Worm (Caenorhabditis elegans) whole organism, L1 larva: ENCODE results near the gene tbc-18.

Experiments used
- blmp-1 ChIP-seq: fragments of 150-350 bp; optimal IDR thresholded peaks from 2 replicates; lab custom pipeline; 2014; ENCODE audit warnings: missing biosample characterization, missing genetic modification characterization
- efl-1 ChIP-seq, 4 experiments: fragments of 150-350 bp; optimal IDR thresholded peaks in 3 of 4; peaks in 1 of 4; 1 replicate in 1 of 4; 2 replicates in 3 of 4; lab custom pipeline; 2014; ENCODE audit warnings: missing biosample characterization in 2 of 4, missing genetic modification characterization in 2 of 4, missing genetic modification reagents in 2 of 4
- egl-27 ChIP-seq, 2 experiments: fragments of 150-350 bp in 1 of 2; sonication (generic microtip); optimal IDR thresholded peaks; 3 replicates each; lab custom pipeline; 2017 to 2018; ENCODE audit warnings: missing biosample characterization in 2 of 2, missing genetic modification characterization in 2 of 2, missing genetic modification reagents in 2 of 2
- fkh-10 ChIP-seq: sonication (generic microtip); optimal IDR thresholded peaks from 2 replicates; lab custom pipeline; 2017; ENCODE audit warnings: missing biosample characterization, missing genetic modification reagents, missing genetic modification characterization
- lin-39 ChIP-seq: fragments of 150-350 bp; optimal IDR thresholded peaks from 2 replicates; lab custom pipeline; 2014; ENCODE audit warnings: missing biosample characterization, missing genetic modification reagents, missing genetic modification characterization
- lir-3 ChIP-seq: sonication (generic microtip); optimal IDR thresholded peaks from 2 replicates; lab custom pipeline; 2016; ENCODE audit warnings: mild to moderate bottlenecking, missing genetic modification characterization, moderate library complexity, missing compliant biosample characterization; ENCODE audit not compliant: poor library complexity
- mdl-1 ChIP-seq, 2 experiments: fragments of 150-350 bp; optimal IDR thresholded peaks; 2 replicates each; lab custom pipeline; 2014 to 2017; ENCODE audit warnings: missing biosample characterization in 2 of 2, missing genetic modification characterization in 2 of 2, inconsistent platforms in 1 of 2
- nhr-90 ChIP-seq: sonication (generic microtip); optimal IDR thresholded peaks from 2 replicates; lab custom pipeline; 2016; ENCODE audit warnings: mild to moderate bottlenecking, missing genetic modification characterization, missing compliant biosample characterization; ENCODE audit not compliant: poor library complexity
- pax-3 ChIP-seq: fragments of 200-800 bp; sonication (Bioruptor generic); optimal IDR thresholded peaks from 2 replicates; lab custom pipeline; 2018; ENCODE audit warnings: mild to moderate bottlenecking, missing genetic modification characterization, moderate library complexity, missing compliant biosample characterization
- rnt-1 ChIP-seq: sonication (generic microtip); optimal IDR thresholded peaks from 2 replicates; lab custom pipeline; 2016; ENCODE audit warnings: mild to moderate bottlenecking, missing genetic modification characterization, moderate library complexity, missing compliant biosample characterization
- skn-1 ChIP-seq: fragments of 150-350 bp; optimal IDR thresholded peaks from 2 replicates; lab custom pipeline; 2014; ENCODE audit warnings: missing biosample characterization, missing genetic modification characterization
- snpc-4 ChIP-seq: fragments of 150-350 bp; optimal IDR thresholded peaks from 2 replicates; lab custom pipeline; 2014; ENCODE audit warnings: missing biosample characterization, missing genetic modification characterization
- sptf-1 ChIP-seq: fragments of 150-350 bp; optimal IDR thresholded peaks from 2 replicates; lab custom pipeline; 2014; ENCODE audit warnings: missing biosample characterization, missing genetic modification characterization
- unc-62 ChIP-seq: fragments of 150-350 bp; optimal IDR thresholded peaks from 2 replicates; lab custom pipeline; 2014; ENCODE audit warnings: missing biosample characterization, missing genetic modification reagents, missing genetic modification characterization

- TF ChIP-seq pax-3 (tag; lab: Kevin White, UChicago) (no peak), lin-39 (no peak), egl-27 (tag; optimal IDR thresholded peaks at IDR 0.05; lab: Kevin White, UChicago) (no peak), skn-1 (tag; lab: Kevin White, UChicago) (no peak), snpc-4 (tag; lab: Kevin White, UChicago) (no peak), mdl-1 (tag; optimal IDR thresholded peaks at IDR 0.05; lab: Kevin White, UChicago) (no peak), rnt-1 (tag; lab: Kevin White, UChicago) (no peak), efl-1 (optimal IDR thresholded peaks at IDR 0.05; lab: Kevin White, UChicago) (no peak), efl-1 (GFP tag; optimal IDR thresholded peaks at IDR 0.05 in 1 of 2; lab: Kevin White, UChicago) (no peak), lir-3 (tag; lab: Kevin White, UChicago) (no peak), nhr-90 (tag; lab: Kevin White, UChicago) (no peak), blmp-1 (no peak), sptf-1 (tag; lab: Kevin White, UChicago) (no peak), unc-62 (GFP tag; lab: Kevin White, UChicago) (no peak), fkh-10 (no peak)
Measured at ce11 chrX:8341675-8342074, 36.7 kb upstream of the tbc-18 start, which contains the start of gene F55E10.1.
